Worm (Caenorhabditis elegans) whole organism, L1 larva: ENCODE data around the gene ubq-2.

ENCODE experiments used
- aly-2 ChIP-seq: fragments of 150-350 bp; optimal IDR thresholded peaks from 2 replicates; lab custom pipeline; 2014; ENCODE audit warnings: missing biosample characterization, missing genetic modification characterization
- lir-3 ChIP-seq: sonication (generic microtip); optimal IDR thresholded peaks from 2 replicates; lab custom pipeline; 2016; ENCODE audit warnings: mild to moderate bottlenecking, missing genetic modification characterization, moderate library complexity, missing compliant biosample characterization; ENCODE audit not compliant: poor library complexity
- mep-1 ChIP-seq: fragments of 150-350 bp; optimal IDR thresholded peaks from 2 replicates; lab custom pipeline; 2014; ENCODE audit warnings: missing biosample characterization, missing genetic modification characterization
- snpc-4 ChIP-seq: fragments of 150-350 bp; optimal IDR thresholded peaks from 2 replicates; lab custom pipeline; 2014; ENCODE audit warnings: missing biosample characterization, missing genetic modification characterization

ce11 chrIII:12993607-12994006 is 15.3 kb upstream of the ubq-2 start, which contains the start of gene col-97:
- no peak for TF ChIP-seq aly-2 (tag; lab: Kevin White, UChicago)
- TF ChIP-seq mep-1: no peak
- TF ChIP-seq lir-3: no peak
- no peak for TF ChIP-seq snpc-4 (tag; lab: Kevin White, UChicago)
